Fruit fly (Drosophila melanogaster): Measurements from ENCODE around the gene Ctl2.
A peak's percentile ranks its signal among the peaks of the same experiment; 100 is the strongest.

The Ctl2 gene

DNA sequence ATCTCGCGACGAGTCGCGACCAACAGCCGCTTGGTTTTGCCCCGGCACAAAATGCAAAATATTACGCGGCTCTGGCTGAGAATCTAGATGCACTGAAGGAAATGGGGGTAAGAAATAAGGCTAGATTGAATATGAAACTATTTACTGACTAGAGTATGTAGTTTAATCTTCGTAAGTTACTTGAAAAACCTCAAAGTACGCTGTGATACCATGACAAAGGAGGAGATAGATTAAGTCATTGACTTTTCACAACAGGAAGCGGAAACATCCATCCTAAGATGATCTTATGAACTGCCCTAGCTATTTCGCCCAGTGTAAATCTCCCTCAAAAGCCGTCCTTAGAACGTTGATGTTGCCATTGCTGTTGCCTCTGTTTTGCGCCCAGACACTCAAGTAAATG, 29.0 kb upstream of the Ctl2 start (continued):
- peak; percentile 65 for TF ChIP-seq CG1621 (tag; optimal IDR thresholded peaks at IDR 0.05)
- TF ChIP-seq Eip93F (GFP tag; optimal IDR thresholded peaks at IDR 0.05), result no peak
- TF ChIP-seq Sox15 (GFP tag; optimal IDR thresholded peaks at IDR 0.05), result no peak
- peak; percentile 18 for TF ChIP-seq lz (GFP tag; optimal IDR thresholded peaks at IDR 0.05)
- peak; percentile 47 for TF ChIP-seq CG16779 (tag; optimal IDR thresholded peaks at IDR 0.05)
- no peak for TF ChIP-seq Hr4 (GFP tag; optimal IDR thresholded peaks at IDR 0.05)
- TF ChIP-seq cyc (GFP tag; optimal IDR thresholded peaks at IDR 0.05), result no peak
- peak; percentile 8 for TF ChIP-seq topi (GFP tag; optimal IDR thresholded peaks at IDR 0.05)
- no peak for TF ChIP-seq dac (GFP tag; optimal IDR thresholded peaks at IDR 0.05)
- TF ChIP-seq vri (GFP tag; optimal IDR thresholded peaks at IDR 0.05), result no peak
- TF ChIP-seq CG3032 (tag; optimal IDR thresholded peaks at IDR 0.05), result peak; percentile 72
- peak; percentile 9 for TF ChIP-seq Hr39 (GFP tag; optimal IDR thresholded peaks at IDR 0.05)

- TF ChIP-seq CG6854 (GFP tag; optimal IDR thresholded peaks at IDR 0.05) (peak; percentile 5), CG6808 (GFP tag; optimal IDR thresholded peaks at IDR 0.05) (no peak), vri (GFP tag; optimal IDR thresholded peaks at IDR 0.05) (no peak), CG11762 (GFP tag; optimal IDR thresholded peaks at IDR 0.05; ENCODE audit: insufficient read depth) (no peak)
Measured at dm6 chr3R:29095525-29095924, 27.6 kb upstream of the Ctl2 start.

dm6 chr3R:29096009-29096443, 27.1 kb upstream of the Ctl2 start:
- TF ChIP-seq CG6808 (GFP tag; optimal IDR thresholded peaks at IDR 0.05) (no peak), CG1621 (tag; optimal IDR thresholded peaks at IDR 0.05) (peak; percentile 72), CG15336 (GFP tag; IDR thresholded peaks at IDR 0.05) (peak; percentile 38), Ets96B (tag; optimal IDR thresholded peaks at IDR 0.05) (peak; percentile 86), vri (GFP tag; optimal IDR thresholded peaks at IDR 0.05) (no peak), Smox (GFP tag; optimal IDR thresholded peaks at IDR 0.05) (no peak), CG34406 (GFP tag; optimal IDR thresholded peaks at IDR 0.05) (peak; percentile 67), Eip93F (GFP tag; optimal IDR thresholded peaks at IDR 0.05) (peak; percentile 51), OdsH (GFP tag; optimal IDR thresholded peaks at IDR 0.05) (no peak), CG31627 (GFP tag; optimal IDR thresholded peaks at IDR 0.05) (peak; percentile 88), CG3032 (tag; optimal IDR thresholded peaks at IDR 0.05) (peak; percentile 83), Met (GFP tag; optimal IDR thresholded peaks at IDR 0.05) (peak; percentile 91), Gug (GFP tag; IDR thresholded peaks at IDR 0.05) (peak; percentile 37; the same call in 1 of the 2 replicates), topi (GFP tag; optimal IDR thresholded peaks at IDR 0.05) (peak; percentile 90), Ets21C (GFP tag; optimal IDR thresholded peaks at IDR 0.05) (peak; percentile 85), CG9139 (GFP tag; optimal IDR thresholded peaks at IDR 0.05) (peak; percentile 66), achi (GFP tag; optimal IDR thresholded peaks at IDR 0.05) (peak; percentile 77), CG32006 (GFP tag; optimal IDR thresholded peaks at IDR 0.05) (no peak), CG11294 (GFP tag; IDR thresholded peaks at IDR 0.05) (no peak), CG6792 (GFP tag; optimal IDR thresholded peaks at IDR 0.05) (peak; percentile 82), CG6854 (GFP tag; optimal IDR thresholded peaks at IDR 0.05) (peak; percentile 22), Sox14 (GFP tag; optimal IDR thresholded peaks at IDR 0.05) (peak; percentile 78), dac (GFP tag; optimal IDR thresholded peaks at IDR 0.05) (no peak), Sox102F (GFP tag; optimal IDR thresholded peaks at IDR 0.05) (peak; percentile 89), CG8119 (GFP tag; IDR thresholded peaks at IDR 0.05) (no peak; the same call in 2 of the 3 replicates), ss (GFP tag; optimal IDR thresholded peaks at IDR 0.05) (peak in 1 of 2 experiments; percentile 88), Hr39 (GFP tag; optimal IDR thresholded peaks at IDR 0.05) (peak; percentile 91), Hr4 (GFP tag; optimal IDR thresholded peaks at IDR 0.05) (no peak), CG16779 (tag; optimal IDR thresholded peaks at IDR 0.05) (peak; percentile 53), fd59A (GFP tag; optimal IDR thresholded peaks at IDR 0.05) (peak; percentile 81), CG7368 (GFP tag; optimal IDR thresholded peaks at IDR 0.05) (peak; percentile 50), spab (GFP tag; optimal IDR thresholded peaks at IDR 0.05) (peak; percentile 83), pdm3 (GFP tag; optimal IDR thresholded peaks at IDR 0.05) (no peak), salr (GFP tag; optimal IDR thresholded peaks at IDR 0.05) (peak in 1 of 2 experiments; percentile 60), CG4318 (GFP tag; optimal IDR thresholded peaks at IDR 0.05) (no peak), Lpt (GFP tag; optimal IDR thresholded peaks at IDR 0.05) (no peak), CG11762 (GFP tag; optimal IDR thresholded peaks at IDR 0.05; ENCODE audit: insufficient read depth) (peak; percentile 44), lz (GFP tag; optimal IDR thresholded peaks at IDR 0.05) (peak; percentile 84), eg (GFP tag; IDR thresholded peaks at IDR 0.05) (0 out of 3 replicates have a peak, but pooled peaks have one; percentile 25), net (GFP tag; optimal IDR thresholded peaks at IDR 0.05) (peak; percentile 68), Eip75B (GFP tag; optimal IDR thresholded peaks at IDR 0.05) (no peak), fd85E (GFP tag; optimal IDR thresholded peaks at IDR 0.05) (no peak), dsx (GFP tag; optimal IDR thresholded peaks at IDR 0.05; ENCODE audit: poor library complexity, severe bottlenecking) (peak; percentile 83)

All from whole organism, prepupa.